Fruit fly (Drosophila melanogaster) whole organism, embryonic: ENCODE data around the gene RpL32.
A peak's percentile ranks its signal among the peaks of the same experiment; 100 is the strongest.

Experiments
- Adf1 ChIP-seq: fragments of 200-800 bp; sonication (Bioruptor generic); IDR thresholded peaks from 2 replicates; pipeline ENCODE4 v1.3.6; 2022; ENCODE audit warnings: missing biosample characterization, missing genetic modification characterization
- C15 ChIP-seq: fragments of 200-800 bp; sonication (Bioruptor generic); IDR thresholded peaks from 3 replicates; pipeline ENCODE4 v1.3.6; 2022; ENCODE audit warnings: missing biosample characterization, missing genetic modification characterization
- CG10147 ChIP-seq: fragments of 200-800 bp; sonication (Bioruptor generic); optimal IDR thresholded peaks from 2 replicates; lab custom pipeline; 2019; ENCODE audit warnings: missing biosample characterization, mild to moderate bottlenecking, missing genetic modification characterization, moderate library complexity
- CG10366 ChIP-seq: fragments of 200-800 bp; sonication (Bioruptor generic); IDR thresholded peaks from 2 replicates; pipeline ENCODE4 v1.3.6; 2022; ENCODE audit warnings: missing biosample characterization, missing genetic modification characterization
- CG12744 ChIP-seq: fragments of 200-800 bp; sonication (Bioruptor generic); optimal IDR thresholded peaks from 2 replicates; lab custom pipeline; 2016; ENCODE audit warnings: missing biosample characterization, missing genetic modification characterization
- CG12769 ChIP-seq: fragments of 200-800 bp; sonication (Bioruptor generic); optimal IDR thresholded peaks from 2 replicates; lab custom pipeline; 2019; ENCODE audit warnings: missing biosample characterization, mild to moderate bottlenecking, missing genetic modification characterization, moderate library complexity
- CG13424 ChIP-seq: fragments of 200-800 bp; sonication (Bioruptor generic); optimal IDR thresholded peaks from 2 replicates; lab custom pipeline; 2019; ENCODE audit warnings: missing biosample characterization, mild to moderate bottlenecking, missing genetic modification characterization, moderate library complexity
- CG13775 ChIP-seq: fragments of 200-800 bp; sonication (Bioruptor generic); optimal IDR thresholded peaks from 3 replicates; lab custom pipeline; 2017; ENCODE audit warnings: missing biosample characterization, mild to moderate bottlenecking, missing genetic modification characterization
- CG14014 ChIP-seq: fragments of 200-800 bp; sonication (Bioruptor generic); IDR thresholded peaks from 2 replicates; pipeline ENCODE4 v1.3.6; 2022; ENCODE audit warnings: missing biosample characterization, missing genetic modification characterization
- CG1602 ChIP-seq: fragments of 200-800 bp; sonication (Bioruptor generic); optimal IDR thresholded peaks from 3 replicates; lab custom pipeline; 2016; ENCODE audit warnings: missing biosample characterization, missing genetic modification characterization
- CG17568 ChIP-seq: fragments of 200-800 bp; sonication (Bioruptor generic); optimal IDR thresholded peaks from 2 replicates; lab custom pipeline; 2018; ENCODE audit warnings: missing biosample characterization, mild to moderate bottlenecking, missing genetic modification characterization, moderate library complexity
- CG2678 ChIP-seq: fragments of 200-800 bp; sonication (Bioruptor generic); optimal IDR thresholded peaks from 3 replicates; lab custom pipeline; 2019; ENCODE audit warnings: missing biosample characterization, mild to moderate bottlenecking, missing genetic modification characterization, moderate library complexity
- CG31224 ChIP-seq: fragments of 200-800 bp; sonication (Bioruptor generic); IDR thresholded peaks from 2 replicates; pipeline ENCODE4 v1.3.6; 2022; ENCODE audit warnings: missing biosample characterization, missing genetic modification characterization
- CG31388 ChIP-seq: fragments of 200-800 bp; sonication (Bioruptor generic); optimal IDR thresholded peaks from 2 replicates; lab custom pipeline; 2016; ENCODE audit warnings: missing biosample characterization, missing genetic modification characterization
- CG3847 ChIP-seq: fragments of 200-800 bp; sonication (Bioruptor generic); IDR thresholded peaks from 2 replicates; pipeline ENCODE4 v1.3.6; 2022; ENCODE audit warnings: missing biosample characterization, missing genetic modification characterization
- CG4328 ChIP-seq: fragments of 200-800 bp; sonication (Bioruptor generic); optimal IDR thresholded peaks from 3 replicates; lab custom pipeline; 2017; ENCODE audit warnings: missing biosample characterization, missing genetic modification reagents, missing genetic modification characterization
- CG4404 ChIP-seq: fragments of 200-800 bp; sonication (Bioruptor generic); IDR thresholded peaks from 2 replicates; pipeline ENCODE4 v1.3.6; 2022; ENCODE audit warnings: missing biosample characterization, missing genetic modification characterization
- CG7372 ChIP-seq: fragments of 200-800 bp; sonication (Bioruptor generic); IDR thresholded peaks from 2 replicates; pipeline ENCODE4 v1.3.6; 2022; ENCODE audit warnings: missing biosample characterization, missing genetic modification characterization
- CG9817 ChIP-seq: fragments of 200-800 bp; sonication (Bioruptor generic); optimal IDR thresholded peaks from 2 replicates; lab custom pipeline; 2018; ENCODE audit warnings: missing biosample characterization, mild to moderate bottlenecking, missing genetic modification characterization, moderate library complexity
- D ChIP-seq, 2 experiments: fragments of 200-800 bp in 1 of 2; fragments of >200 bp in 1 of 2; sonication (Bioruptor generic) in 1 of 2; optimal IDR thresholded peaks; 2 replicates in 1 of 2; 3 replicates in 1 of 2; lab custom pipeline; 2017; ENCODE audit warnings: mild to moderate bottlenecking in 1 of 2, missing biosample characterization in 1 of 2, missing genetic modification characterization in 1 of 2, missing genetic modification reagents in 1 of 2
- Dfd ChIP-seq, 2 experiments: fragments of >200 bp; optimal IDR thresholded peaks; 2 replicates each; lab custom pipeline; 2017; ENCODE audit warnings: missing biosample characterization in 2 of 2, missing genetic modification characterization in 2 of 2
- Dp ChIP-seq: fragments of 200-800 bp; sonication (Bioruptor generic); optimal IDR thresholded peaks from 2 replicates; lab custom pipeline; 2018; ENCODE audit warnings: missing biosample characterization, mild to moderate bottlenecking, missing genetic modification characterization, moderate library complexity
- H2.0 ChIP-seq: fragments of 200-800 bp; sonication (Bioruptor generic); IDR thresholded peaks from 2 replicates; pipeline ENCODE4 v1.3.6; 2022; ENCODE audit warnings: missing biosample characterization, missing genetic modification characterization
- HLHmδ ChIP-seq: fragments of 200-800 bp; sonication (Bioruptor generic); optimal IDR thresholded peaks from 2 replicates; lab custom pipeline; 2018; ENCODE audit warnings: missing biosample characterization, mild to moderate bottlenecking, missing genetic modification characterization, moderate library complexity
- Hmx ChIP-seq: fragments of 200-800 bp; sonication (Bioruptor generic); optimal IDR thresholded peaks from 2 replicates; lab custom pipeline; 2016; ENCODE audit warnings: missing biosample characterization, missing genetic modification characterization
- NfI ChIP-seq: fragments of 200-800 bp; sonication (Bioruptor generic); optimal IDR thresholded peaks from 3 replicates; lab custom pipeline; 2018; ENCODE audit warnings: missing biosample characterization, mild to moderate bottlenecking, missing genetic modification characterization, moderate library complexity
- Oaz ChIP-seq: fragments of 200-800 bp; sonication (Bioruptor generic); IDR thresholded peaks from 2 replicates; pipeline ENCODE4 v1.3.6; 2022; ENCODE audit warnings: missing biosample characterization, missing genetic modification characterization
- Pdp1 ChIP-seq, 2 experiments: fragments of 200-800 bp; sonication (Bioruptor generic); optimal IDR thresholded peaks; 3 replicates each; lab custom pipeline; 2016; ENCODE audit warnings: missing biosample characterization in 2 of 2, missing genetic modification characterization in 2 of 2, mild to moderate bottlenecking in 1 of 2, moderate library complexity in 1 of 2
- Rfx ChIP-seq: fragments of 200-800 bp; sonication (Bioruptor generic); IDR thresholded peaks from 2 replicates; pipeline ENCODE4 v1.3.6; 2022; ENCODE audit warnings: missing biosample characterization, missing genetic modification characterization
- Stat92E ChIP-seq, 3 experiments: fragments of >200 bp in 2 of 3; fragments of 200-800 bp in 1 of 3; sonication (Bioruptor generic) in 1 of 3; optimal IDR thresholded peaks; 2 replicates each; lab custom pipeline; 2017 to 2019; ENCODE audit warnings: missing biosample characterization in 3 of 3, missing genetic modification characterization in 3 of 3, mild to moderate bottlenecking in 1 of 3, moderate library complexity in 1 of 3
- Xbp1 ChIP-seq: fragments of 200-800 bp; sonication (Bioruptor generic); optimal IDR thresholded peaks from 3 replicates; lab custom pipeline; 2016; ENCODE audit warnings: missing biosample characterization, mild to moderate bottlenecking, missing genetic modification characterization
- ase ChIP-seq: fragments of 200-800 bp; sonication (Bioruptor generic); IDR thresholded peaks from 3 replicates; pipeline ENCODE4 v1.3.6; 2022; ENCODE audit warnings: missing biosample characterization, missing genetic modification characterization
- ato ChIP-seq: fragments of 200-800 bp; sonication (Bioruptor generic); IDR thresholded peaks from 2 replicates; pipeline ENCODE4 v1.3.6; 2022; ENCODE audit warnings: missing biosample characterization, missing genetic modification characterization; ENCODE audit not compliant: partially characterized antibody
- chm ChIP-seq: fragments of 200-800 bp; sonication (Bioruptor generic); IDR thresholded peaks from 2 replicates; pipeline ENCODE4 v1.3.6; 2022; ENCODE audit warnings: missing biosample characterization, missing genetic modification characterization
- dmrt11E ChIP-seq: fragments of 200-800 bp; sonication (Bioruptor generic); optimal IDR thresholded peaks from 3 replicates; lab custom pipeline; 2018; ENCODE audit warnings: missing biosample characterization, mild to moderate bottlenecking, missing genetic modification characterization, moderate library complexity
- en ChIP-seq: fragments of 200-800 bp; sonication (Bioruptor generic); optimal IDR thresholded peaks from 2 replicates; lab custom pipeline; 2016; ENCODE audit warnings: missing biosample characterization, missing genetic modification characterization
- fd102C ChIP-seq: fragments of 200-800 bp; sonication (Bioruptor generic); optimal IDR thresholded peaks from 2 replicates; lab custom pipeline; 2018; ENCODE audit warnings: missing biosample characterization, mild to moderate bottlenecking, missing genetic modification characterization, moderate library complexity
- gcm ChIP-seq: fragments of 200-800 bp; sonication (Bioruptor generic); optimal IDR thresholded peaks from 2 replicates; lab custom pipeline; 2019; ENCODE audit warnings: missing biosample characterization, mild to moderate bottlenecking, missing genetic modification characterization, moderate library complexity
- h ChIP-seq: fragments of >200 bp; optimal IDR thresholded peaks from 2 replicates; lab custom pipeline; 2017
- kay ChIP-seq: fragments of 200-800 bp; sonication (Bioruptor generic); optimal IDR thresholded peaks from 2 replicates; lab custom pipeline; 2016; ENCODE audit warnings: missing biosample characterization, missing genetic modification characterization
- onecut ChIP-seq: fragments of 200-800 bp; sonication (Bioruptor generic); IDR thresholded peaks from 2 replicates; pipeline ENCODE4 v1.3.6; 2022; ENCODE audit warnings: missing biosample characterization, missing genetic modification characterization
- otp ChIP-seq: fragments of 200-800 bp; sonication (Bioruptor generic); IDR thresholded peaks from 3 replicates; pipeline ENCODE4, ENCODE4 v1.3.6; 2022; ENCODE audit warnings: missing biosample characterization, missing genetic modification characterization
- peb ChIP-seq: fragments of 200-800 bp; sonication (Bioruptor generic); IDR thresholded peaks from 2 replicates; pipeline ENCODE4 v1.3.6; 2022; ENCODE audit warnings: missing biosample characterization, missing genetic modification characterization
- stwl ChIP-seq: fragments of 200-800 bp; sonication (Bioruptor generic); optimal IDR thresholded peaks from 3 replicates; lab custom pipeline; 2018; ENCODE audit warnings: missing biosample characterization, mild to moderate bottlenecking, missing genetic modification characterization, moderate library complexity
- sug ChIP-seq: fragments of 200-800 bp; optimal IDR thresholded peaks from 2 replicates; lab custom pipeline; 2019; ENCODE audit warnings: missing biosample characterization, mild to moderate bottlenecking, missing genetic modification characterization, moderate library complexity
- tll ChIP-seq, 2 experiments: fragments of 200-800 bp in 1 of 2; fragments of >200 bp in 1 of 2; sonication (Bioruptor generic) in 1 of 2; optimal IDR thresholded peaks; 2 replicates each; lab custom pipeline; 2017 to 2019; ENCODE audit warnings: missing biosample characterization in 2 of 2, missing genetic modification characterization in 2 of 2, mild to moderate bottlenecking in 1 of 2, moderate library complexity in 1 of 2
- tx ChIP-seq: fragments of 200-800 bp; sonication (Bioruptor generic); optimal IDR thresholded peaks from 2 replicates; lab custom pipeline; 2016; ENCODE audit warnings: missing biosample characterization, missing genetic modification characterization
- unpg ChIP-seq: fragments of 200-800 bp; sonication (Bioruptor generic); optimal IDR thresholded peaks from 3 replicates; lab custom pipeline; 2018; ENCODE audit warnings: missing biosample characterization, mild to moderate bottlenecking, missing genetic modification characterization, moderate library complexity
- zfh1 ChIP-seq: fragments of 200-800 bp; sonication (Bioruptor generic); IDR thresholded peaks from 3 replicates; pipeline ENCODE4 v1.3.6; 2022; ENCODE audit warnings: missing biosample characterization, missing genetic modification characterization

The RpL32 gene

dm6 chr3R:30055915-30056544 is 10.1 kb upstream of the RpL32 start, which contains the start of the genes Rpp14b and spn-A (continued):
- TF ChIP-seq Adf1 (GFP tag; lab: Robert Waterston, UW) (no peak), Hmx (no peak), CG12769 (tag; lab: Kevin White, UChicago) (peak; percentile 43), sug (tag; lab: Kevin White, UChicago) (no peak), kay (GFP tag; lab: Kevin White, UChicago) (no peak), CG12744 (GFP tag; lab: Kevin White, UChicago) (no peak), CG13775 (GFP tag; lab: Kevin White, UChicago) (peak; percentile 40), chm (GFP tag; lab: Robert Waterston, UW) (0 out of 2 replicates have a peak, but pooled peaks have one; percentile 19), fd102C (GFP tag; lab: Kevin White, UChicago) (no peak), zfh1 (GFP tag; lab: Robert Waterston, UW) (no peak), unpg (GFP tag; lab: Kevin White, UChicago) (peak; percentile 20), CG7372 (GFP tag; lab: Robert Waterston, UW) (no peak), CG13424 (tag; lab: Kevin White, UChicago) (peak; percentile 35), tx (GFP tag; lab: Kevin White, UChicago) (no peak), CG31388 (GFP tag; lab: Kevin White, UChicago) (no peak), Pdp1 (GFP tag; optimal IDR thresholded peaks at IDR 0.05; lab: Kevin White, UChicago) (peak in 1 of 2 experiments; percentile 5), dmrt11E (tag; lab: Kevin White, UChicago) (no peak), tll (GFP tag; optimal IDR thresholded peaks at IDR 0.05; lab: Kevin White, UChicago) (peak in 1 of 2 experiments; percentile 9), CG31224 (no peak), Stat92E (GFP tag; optimal IDR thresholded peaks at IDR 0.05; lab: Kevin White, UChicago) (no peak), CG2678 (tag; lab: Kevin White, UChicago) (peak; percentile 13), C15 (GFP tag; lab: Robert Waterston, UW) (no peak), stwl (tag; lab: Kevin White, UChicago) (no peak), gcm (GFP tag; lab: Kevin White, UChicago) (peak; percentile 89), NfI (peak; percentile 10), otp (GFP tag; lab: Robert Waterston, UW) (peak; percentile 34; the same call in 1 of the 3 replicates), CG3847 (GFP tag; lab: Robert Waterston, UW) (peak; percentile 37; the same call in 1 of the 2 replicates), Dfd (GFP tag; optimal IDR thresholded peaks at IDR 0.05; lab: Kevin White, UChicago) (no peak), ato (GFP tag; lab: Robert Waterston, UW) (no peak), CG1602 (GFP tag; lab: Kevin White, UChicago) (peak; percentile 19), Xbp1 (GFP tag; lab: Kevin White, UChicago) (peak; percentile 59), onecut (no peak), Rfx (GFP tag; lab: Robert Waterston, UW) (peak; percentile 63), D (optimal IDR thresholded peaks at IDR 0.05; lab: Kevin White, UChicago) (no peak), D (GFP tag; optimal IDR thresholded peaks at IDR 0.05; lab: Kevin White, UChicago) (no peak), Oaz (GFP tag; lab: Robert Waterston, UW) (no peak), Dp (GFP tag; lab: Kevin White, UChicago) (peak; percentile 41), CG17568 (GFP tag; lab: Kevin White, UChicago) (no peak), CG10147 (GFP tag; lab: Kevin White, UChicago) (no peak), en (GFP tag; lab: Kevin White, UChicago) (no peak), CG9817 (tag; lab: Kevin White, UChicago) (peak; percentile 28), CG4328 (GFP tag; lab: Kevin White, UChicago) (no peak), HLHmδ (GFP tag; lab: Kevin White, UChicago) (no peak), peb (GFP tag; lab: Robert Waterston, UW) (no peak), CG14014 (GFP tag; lab: Robert Waterston, UW) (no peak), ase (0 out of 3 replicates have a peak, but pooled peaks have one; percentile 16), h (no peak), CG10366 (peak; percentile 43; the same call in 1 of the 2 replicates), CG4404 (GFP tag; lab: Robert Waterston, UW) (peak; percentile 44; the same call in 1 of the 2 replicates), H2.0 (peak; percentile 34; the same call in 1 of the 2 replicates)
